Worm (Caenorhabditis elegans) whole organism, early embryonic: ENCODE measurements around the gene nhr-4.
"Not testable (repeated sequence)": the region's sequence is repeated elsewhere in the genome, so short reads cannot be mapped to it uniquely, and the experiment has no call there.

Experiments
- B0310.2 ChIP-seq: sonication (generic microtip); optimal IDR thresholded peaks from 2 replicates; lab custom pipeline; 2016; ENCODE audit warnings: mild to moderate bottlenecking, missing genetic modification characterization, missing compliant biosample characterization
- F13C5.2 ChIP-seq: sonication (generic microtip); optimal IDR thresholded peaks from 2 replicates; lab custom pipeline; 2017; ENCODE audit warnings: mild to moderate bottlenecking, missing genetic modification characterization, inconsistent platforms, missing compliant biosample characterization
- aly-1 ChIP-seq: sonication (generic microtip); optimal IDR thresholded peaks from 2 replicates; lab custom pipeline; 2016; ENCODE audit warnings: missing genetic modification characterization, missing compliant biosample characterization
- ama-1 ChIP-seq: fragments of 150-350 bp; optimal IDR thresholded peaks from 2 replicates; lab custom pipeline; 2014
- ceh-13 ChIP-seq: fragments of 200-800 bp; sonication (Bioruptor generic); optimal IDR thresholded peaks from 2 replicates; lab custom pipeline; 2018; ENCODE audit warnings: mild to moderate bottlenecking, missing genetic modification characterization, missing compliant biosample characterization
- ceh-36 ChIP-seq: sonication (generic microtip); optimal IDR thresholded peaks from 2 replicates; lab custom pipeline; 2016; ENCODE audit warnings: missing genetic modification characterization, inconsistent platforms, missing compliant biosample characterization
- ets-7 ChIP-seq: sonication (generic microtip); optimal IDR thresholded peaks from 2 replicates; lab custom pipeline; 2016; ENCODE audit warnings: missing genotype, missing genetic modification characterization, missing compliant biosample characterization
- flt-1 ChIP-seq: fragments of 200-800 bp; sonication (Bioruptor generic); IDR thresholded peaks from 2 replicates; pipeline ENCODE4 v1.3.6; 2022; ENCODE audit warnings: missing genetic modification characterization, missing compliant biosample characterization
- hmbx-1 ChIP-seq: sonication (generic microtip); optimal IDR thresholded peaks from 2 replicates; lab custom pipeline; 2016; ENCODE audit warnings: mild to moderate bottlenecking, missing genetic modification characterization, missing compliant biosample characterization
- hmg-4 ChIP-seq: fragments of 200-800 bp; sonication (Bioruptor generic); optimal IDR thresholded peaks from 2 replicates; lab custom pipeline; 2018; ENCODE audit warnings: mild to moderate bottlenecking, missing genetic modification characterization, missing compliant biosample characterization
- hnd-1 ChIP-seq: sonication (generic microtip); optimal IDR thresholded peaks from 2 replicates; lab custom pipeline; 2016; ENCODE audit warnings: missing genetic modification characterization, missing compliant biosample characterization
- pes-1 ChIP-seq: fragments of 200-800 bp; sonication (Bioruptor generic); IDR thresholded peaks from 2 replicates; pipeline ENCODE4 v1.3.6; 2022; ENCODE audit warnings: missing genetic modification reagents, missing genetic modification characterization, missing compliant biosample characterization
- scrt-1 ChIP-seq: fragments of 200-800 bp; sonication (Bioruptor generic); IDR thresholded peaks from 2 replicates; pipeline ENCODE4 v1.3.6; 2022; ENCODE audit warnings: missing genetic modification characterization, missing compliant biosample characterization
- sea-1 ChIP-seq: fragments of 200-800 bp; sonication (Bioruptor generic); conservative IDR thresholded peaks from 2 replicates; pipeline ENCODE4 v1.3.6; 2022; ENCODE audit warnings: missing genetic modification characterization, missing compliant biosample characterization
- tbx-11 ChIP-seq: fragments of 200-800 bp; sonication (Bioruptor generic); IDR thresholded peaks from 2 replicates; pipeline ENCODE4 v1.3.6; 2022; ENCODE audit warnings: missing genetic modification characterization, missing compliant biosample characterization
- tbx-37 ChIP-seq: fragments of 200-800 bp; sonication (Bioruptor generic); conservative IDR thresholded peaks from 2 replicates; pipeline ENCODE4 v1.3.6; 2022; ENCODE audit warnings: missing genetic modification reagents, missing genetic modification characterization, missing compliant biosample characterization
- tra-4 ChIP-seq: sonication (generic microtip); optimal IDR thresholded peaks from 2 replicates; lab custom pipeline; 2017; ENCODE audit warnings: missing genetic modification characterization, missing compliant biosample characterization

Gene nhr-4

DNA sequence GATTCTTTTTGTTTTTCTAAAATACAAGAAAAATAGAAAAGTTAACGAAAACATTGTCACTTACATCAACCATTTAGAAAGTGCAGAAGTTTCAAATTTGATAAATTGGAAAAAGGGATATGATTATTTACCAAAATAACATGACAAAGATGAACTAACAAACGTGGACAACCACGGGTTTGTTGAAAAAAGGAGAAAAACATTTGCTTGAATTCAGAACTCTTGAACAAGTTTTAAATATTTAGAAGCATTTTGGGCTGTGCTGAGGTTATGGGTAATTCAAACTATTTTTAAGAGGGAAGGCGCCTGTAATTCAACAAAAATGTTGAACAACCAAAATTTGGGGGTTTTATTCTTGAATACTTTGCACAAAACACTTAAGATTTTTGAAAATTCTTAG is 10.7 kb downstream of the nhr-4 start, which contains the start of gene ttbk-3:
TSS of gene ttbk-3 (minus strand) at position 101 of the 400 bp plus-strand sequence.
- TF ChIP-seq pes-1 (GFP tag; lab: Robert Waterston, UW) (no peak), ets-7 (tag; lab: Kevin White, UChicago) (no peak), tbx-37 (GFP tag; lab: Robert Waterston, UW) (no peak), B0310.2 (tag; lab: Kevin White, UChicago) (no peak), flt-1 (GFP tag; lab: Robert Waterston, UW) (no peak), hmbx-1 (no peak), tra-4 (no peak), tbx-11 (no peak), ama-1 (lab: Kevin White, UChicago) (no peak), ceh-36 (tag; lab: Kevin White, UChicago) (no peak), sea-1 (GFP tag; lab: Robert Waterston, UW) (no peak), scrt-1 (no peak), ceh-13 (GFP tag; lab: Kevin White, UChicago) (no peak), hnd-1 (no peak)

DNA sequence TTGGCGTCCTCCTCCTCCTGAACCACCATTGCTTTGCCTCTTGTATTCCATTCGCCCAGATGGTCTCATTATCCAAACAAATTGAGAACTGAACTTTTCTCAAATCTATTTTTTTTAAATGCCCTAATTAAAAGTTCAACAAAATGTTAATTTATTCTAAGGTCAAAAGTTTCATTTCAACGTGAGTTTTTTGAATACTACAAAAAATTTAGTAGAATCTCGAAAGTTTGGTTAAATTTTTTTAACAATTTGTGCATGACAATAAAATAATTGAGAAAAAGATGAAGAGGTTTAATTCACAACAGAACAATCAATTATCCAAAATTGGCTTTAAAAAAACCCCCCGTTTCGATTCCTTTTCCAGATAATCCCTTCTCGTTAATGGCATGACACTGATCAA is 12.8 kb downstream of the nhr-4 start, which contains the start of gene F32B6.4:
TSS of gene F32B6.4 (minus strand) at position 101 of the 400 bp plus-strand sequence.
- no peak for TF ChIP-seq hnd-1
- no peak for TF ChIP-seq sea-1 (GFP tag; lab: Robert Waterston, UW)
- TF ChIP-seq tra-4: no peak
- no peak for TF ChIP-seq tbx-11
- no peak for TF ChIP-seq B0310.2 (tag; lab: Kevin White, UChicago)
- TF ChIP-seq aly-1: no peak
- TF ChIP-seq ceh-13 (GFP tag; lab: Kevin White, UChicago): no peak
- no peak for TF ChIP-seq hmg-4
- TF ChIP-seq ceh-36 (tag; lab: Kevin White, UChicago): no peak
- TF ChIP-seq ama-1 (lab: Kevin White, UChicago): no peak
- no peak for TF ChIP-seq flt-1 (GFP tag; lab: Robert Waterston, UW)
- TF ChIP-seq F13C5.2 (tag; lab: Kevin White, UChicago): no peak
- TF ChIP-seq pes-1 (GFP tag; lab: Robert Waterston, UW): no peak
- TF ChIP-seq hmbx-1: no peak
- TF ChIP-seq ets-7 (tag; lab: Kevin White, UChicago): no peak
- TF ChIP-seq tbx-37 (GFP tag; lab: Robert Waterston, UW): no peak
- TF ChIP-seq scrt-1: no peak

DNA sequence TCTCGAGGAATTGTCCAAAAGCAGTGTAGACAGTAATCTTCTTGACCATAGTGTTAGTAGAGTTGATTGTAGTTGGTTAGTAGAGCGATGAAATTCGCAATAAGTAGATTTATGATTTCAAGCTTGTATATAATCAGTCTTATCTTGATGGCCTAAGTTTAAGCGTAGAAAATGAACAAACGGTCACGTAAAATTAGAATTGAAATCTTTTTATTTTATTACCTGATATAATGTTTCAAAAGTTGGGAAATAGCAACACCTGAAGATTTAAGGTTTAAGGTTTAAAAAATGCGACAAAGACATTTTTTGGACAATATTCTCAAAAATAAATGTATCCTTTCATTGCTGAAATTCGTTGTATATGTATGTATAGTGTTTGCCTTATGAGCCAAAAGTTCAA is 14.5 kb downstream of the nhr-4 start, which contains the start of gene sss-1:
TSS of gene sss-1 (minus strand) at position 101 of the 400 bp plus-strand sequence.
- not testable (repeated sequence) for TF ChIP-seq hnd-1; pes-1 (GFP tag; lab: Robert Waterston, UW); ceh-13 (GFP tag; lab: Kevin White, UChicago)

DNA sequence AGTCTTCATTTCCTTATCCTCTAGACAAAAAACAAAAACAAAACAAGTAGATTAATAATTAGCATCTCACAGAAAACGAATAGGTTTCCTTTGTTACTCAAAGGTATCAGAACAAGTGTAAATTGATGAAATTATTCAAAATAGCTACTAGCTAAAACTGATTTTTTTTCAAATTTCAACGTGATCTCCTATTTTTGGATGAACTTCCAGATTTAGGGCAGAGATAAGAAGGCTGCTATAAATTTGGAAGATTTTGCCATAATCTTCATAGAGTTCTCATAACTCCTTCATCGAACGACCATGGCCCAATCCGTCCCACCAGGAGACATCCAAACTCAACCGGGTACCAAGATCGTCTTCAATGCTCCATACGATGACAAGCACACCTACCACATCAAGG is 15.2 kb downstream of the nhr-4 start, which contains the start of gene msp-77:
TSS of gene msp-77 (plus strand) at position 301 of the 400 bp plus-strand sequence.
- not testable (repeated sequence) for TF ChIP-seq ama-1 (lab: Kevin White, UChicago); sea-1 (GFP tag; lab: Robert Waterston, UW); B0310.2 (tag; lab: Kevin White, UChicago)

DNA sequence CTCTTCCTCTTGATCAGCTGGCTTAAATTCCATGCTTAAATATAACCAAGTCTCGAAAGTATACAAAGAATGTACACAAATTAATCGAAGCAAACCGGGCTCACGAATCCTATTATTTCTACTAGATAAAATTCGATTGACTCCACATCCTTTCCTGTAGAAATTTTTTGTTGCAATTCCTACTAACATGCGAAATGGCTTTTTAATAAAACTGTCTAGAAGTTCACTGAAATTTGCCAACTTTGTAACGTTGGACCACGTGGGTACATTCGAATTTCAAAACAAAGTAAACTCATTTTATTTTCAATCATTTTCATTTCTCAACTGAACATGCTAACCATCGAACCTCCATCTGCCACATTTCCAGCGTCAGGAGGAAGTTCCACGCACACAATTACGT is 16.0 kb downstream of the nhr-4 start, which contains the start of gene ssp-32:
TSS of gene ssp-32 (plus strand) at position 301 of the 400 bp plus-strand sequence.
- TF ChIP-seq tbx-11 (no peak), hmg-4 (no peak)

DNA sequence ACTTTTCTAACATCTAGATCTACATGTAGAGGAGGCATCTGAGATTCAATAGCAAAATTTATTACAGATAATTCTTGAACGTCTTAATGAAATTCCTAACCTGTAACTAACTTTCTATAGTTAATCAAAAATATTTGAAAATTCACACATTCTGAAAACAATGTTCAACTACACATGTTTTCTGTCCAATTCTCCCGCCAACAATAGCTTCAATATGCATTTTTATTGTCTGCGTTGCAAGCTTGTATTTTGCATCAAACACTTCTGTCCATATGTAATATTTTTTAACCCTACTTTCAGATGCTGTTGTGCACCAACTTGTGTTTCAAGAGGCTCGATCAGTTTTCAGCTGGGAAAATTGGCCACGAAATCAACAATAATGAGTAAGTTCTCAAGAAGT is 19.6 kb downstream of the nhr-4 start, which contains the start of gene tbc-3:
TSS of gene tbc-3 (plus strand) at position 301 of the 400 bp plus-strand sequence.
- TF ChIP-seq ceh-36 (tag; lab: Kevin White, UChicago): no peak
- no peak for TF ChIP-seq ama-1 (lab: Kevin White, UChicago)
- TF ChIP-seq tbx-11: no peak
- TF ChIP-seq scrt-1: no peak
- no peak for TF ChIP-seq hnd-1
- no peak for TF ChIP-seq tra-4
- no peak for TF ChIP-seq sea-1 (GFP tag; lab: Robert Waterston, UW)
- TF ChIP-seq F13C5.2 (tag; lab: Kevin White, UChicago): no peak
- TF ChIP-seq pes-1 (GFP tag; lab: Robert Waterston, UW): no peak
- no peak for TF ChIP-seq aly-1
- no peak for TF ChIP-seq B0310.2 (tag; lab: Kevin White, UChicago)
- no peak for TF ChIP-seq hmg-4
- TF ChIP-seq ets-7 (tag; lab: Kevin White, UChicago): no peak
- no peak for TF ChIP-seq ceh-13 (GFP tag; lab: Kevin White, UChicago)
- no peak for TF ChIP-seq flt-1 (GFP tag; lab: Robert Waterston, UW)
- no peak for TF ChIP-seq hmbx-1
- no peak for TF ChIP-seq tbx-37 (GFP tag; lab: Robert Waterston, UW)

DNA sequence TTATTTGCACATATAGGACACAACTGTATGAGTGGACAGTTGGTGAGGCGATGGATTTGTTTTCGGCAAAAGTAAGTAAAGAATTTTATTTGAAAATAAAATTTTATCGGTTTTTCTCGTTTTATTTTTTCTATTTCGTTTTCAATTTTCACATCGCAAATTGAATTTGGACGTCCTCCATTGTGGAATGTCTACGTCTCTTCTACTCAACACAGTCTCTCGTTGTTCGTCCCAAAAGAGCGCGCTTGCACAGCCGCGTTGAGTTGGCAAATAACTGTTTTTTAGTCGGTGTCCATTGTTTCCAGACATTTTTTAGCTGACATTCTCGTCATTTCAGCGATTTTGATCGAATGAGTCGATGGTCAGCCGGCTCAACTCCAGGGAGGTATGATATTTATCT is 20.1 kb downstream of the nhr-4 start:
- TF ChIP-seq hnd-1: no peak
- TF ChIP-seq hmg-4: no peak
- TF ChIP-seq aly-1: no peak
- no peak for TF ChIP-seq tbx-37 (GFP tag; lab: Robert Waterston, UW)
- no peak for TF ChIP-seq ceh-36 (tag; lab: Kevin White, UChicago)

DNA sequence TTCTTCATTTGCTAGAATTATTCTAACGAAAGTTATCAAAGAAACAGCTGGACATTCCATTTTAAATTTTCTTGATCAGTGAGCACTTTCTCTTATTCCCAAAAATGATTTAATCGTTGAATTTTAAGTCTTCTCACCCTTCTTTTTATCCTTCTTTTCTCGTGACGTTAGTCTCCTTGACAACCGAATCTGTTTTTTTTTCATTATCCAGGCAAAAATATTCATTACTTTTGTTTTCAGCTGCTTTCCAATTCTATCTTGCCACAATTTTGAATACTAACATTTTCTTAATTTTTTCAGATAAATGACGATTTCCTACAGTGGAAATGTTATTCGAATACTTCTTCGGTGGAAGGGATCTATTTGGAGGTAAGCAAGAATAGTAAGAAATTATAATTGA is 24.5 kb downstream of the nhr-4 start, which contains the start of gene best-13:
TSS of gene best-13 (plus strand) at position 301 of the 400 bp plus-strand sequence.
- TF ChIP-seq ama-1 (lab: Kevin White, UChicago): no peak
- TF ChIP-seq pes-1 (GFP tag; lab: Robert Waterston, UW): no peak
- no peak for TF ChIP-seq tbx-37 (GFP tag; lab: Robert Waterston, UW)
- TF ChIP-seq tbx-11: no peak
- no peak for TF ChIP-seq hmg-4
